Worm (Caenorhabditis elegans) whole organism, young adult: ENCODE results near the gene F14F7.4.

Source experiments
- F39B2.1 ChIP-seq: fragments of 200-800 bp; sonication (Bioruptor generic); IDR thresholded peaks from 2 replicates; pipeline ENCODE4 v1.3.6; 2022; ENCODE audit warnings: missing genetic modification reagents, missing genetic modification characterization, missing compliant biosample characterization
- bed-2 ChIP-seq: fragments of 200-800 bp; sonication (Bioruptor generic); IDR thresholded peaks from 2 replicates; pipeline ENCODE4 v1.3.6; 2022; ENCODE audit warnings: missing genetic modification reagents, missing genetic modification characterization, missing compliant biosample characterization
- dpl-1 ChIP-seq: fragments of 150-350 bp; optimal IDR thresholded peaks from 2 replicates; lab custom pipeline; 2014; ENCODE audit warnings: missing biosample characterization, missing genetic modification reagents, missing genetic modification characterization
- efl-1 ChIP-seq: fragments of 150-350 bp; optimal IDR thresholded peaks from 2 replicates; lab custom pipeline; 2014; ENCODE audit warnings: missing biosample characterization, missing genetic modification reagents, missing genetic modification characterization
- lin-40 ChIP-seq: sonication (generic microtip); optimal IDR thresholded peaks from 2 replicates; lab custom pipeline; 2016; ENCODE audit warnings: missing genetic modification characterization, mild to moderate bottlenecking, missing compliant biosample characterization, missing genotype, missing genetic modification reagents
- unc-62 ChIP-seq: fragments of 150-350 bp; optimal IDR thresholded peaks from 2 replicates; lab custom pipeline; 2014; ENCODE audit warnings: missing biosample characterization, missing genetic modification reagents, missing genetic modification characterization

DNA sequence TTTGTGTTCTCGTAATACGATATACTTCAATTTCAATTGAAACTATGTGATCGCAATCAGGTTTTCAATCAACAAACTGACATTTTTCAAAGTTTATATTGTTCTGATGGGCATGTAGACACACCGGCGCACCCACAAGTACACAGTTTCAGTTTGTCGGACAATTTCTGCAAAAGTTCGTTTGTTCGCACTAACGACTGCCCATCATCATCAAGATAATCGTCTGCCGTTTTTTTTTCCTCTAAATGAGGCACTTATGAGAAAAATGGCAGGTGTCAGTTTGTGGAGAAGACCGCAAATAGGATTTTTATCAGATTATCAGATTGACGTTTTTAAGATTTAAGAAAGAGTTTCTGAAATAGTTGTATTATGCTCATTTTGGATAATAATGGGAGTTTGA, 37.3 kb upstream of the F14F7.4 start:
- TF ChIP-seq lin-40 (tag; lab: Kevin White, UChicago) = no peak
- no peak for TF ChIP-seq F39B2.1 (GFP tag; lab: Robert Waterston, UW)
- TF ChIP-seq unc-62 (GFP tag; lab: Kevin White, UChicago) = no peak
- no peak for TF ChIP-seq bed-2 (GFP tag; lab: Robert Waterston, UW)
- no peak for TF ChIP-seq dpl-1 (GFP tag; lab: Kevin White, UChicago)
- no peak for TF ChIP-seq efl-1 (GFP tag; lab: Kevin White, UChicago)
